Fruit fly (Drosophila melanogaster) whole organism, embryonic: ENCODE measurements around the gene CG12768.

Experiments
- B-H2 ChIP-seq: fragments of 200-800 bp; sonication (Bioruptor generic); optimal IDR thresholded peaks from 2 replicates; lab custom pipeline; 2018; ENCODE audit warnings: missing biosample characterization, mild to moderate bottlenecking, missing genetic modification characterization
- Bgb ChIP-seq: fragments of 200-800 bp; sonication (Bioruptor generic); IDR thresholded peaks from 2 replicates; pipeline ENCODE4 v1.3.6; 2022; ENCODE audit warnings: missing biosample characterization, missing genetic modification characterization; ENCODE audit not compliant: partially characterized antibody
- CG1024 ChIP-seq: fragments of 200-800 bp; sonication (Bioruptor generic); IDR thresholded peaks from 2 replicates; pipeline ENCODE4 v1.3.6; 2022; ENCODE audit warnings: missing biosample characterization, missing genetic modification characterization
- CG11085 ChIP-seq: fragments of 200-800 bp; sonication (Bioruptor generic); IDR thresholded peaks from 2 replicates; pipeline ENCODE4 v1.3.6; 2022; ENCODE audit warnings: missing biosample characterization, missing genetic modification characterization
- CG11456 ChIP-seq: fragments of 200-800 bp; sonication (Bioruptor generic); IDR thresholded peaks from 3 replicates; pipeline ENCODE4 v1.3.6; 2022; ENCODE audit warnings: missing biosample characterization, missing genetic modification characterization
- CG11504 ChIP-seq: fragments of 200-800 bp; sonication (Bioruptor generic); optimal IDR thresholded peaks from 3 replicates; lab custom pipeline; 2019; ENCODE audit warnings: missing biosample characterization, mild to moderate bottlenecking, missing genetic modification characterization, moderate library complexity
- CG11560 ChIP-seq: fragments of 200-800 bp; sonication (Bioruptor generic); IDR thresholded peaks from 3 replicates; pipeline ENCODE4 v1.3.6; 2022; ENCODE audit warnings: missing biosample characterization, missing genetic modification characterization
- CG11695 ChIP-seq: fragments of 200-800 bp; sonication (Bioruptor generic); IDR thresholded peaks from 3 replicates; pipeline ENCODE4 v1.3.6; 2022; ENCODE audit warnings: missing biosample characterization, missing genetic modification characterization
- CG12219 ChIP-seq: fragments of 200-800 bp; sonication (Bioruptor generic); optimal IDR thresholded peaks from 3 replicates; lab custom pipeline; 2018; ENCODE audit warnings: missing biosample characterization, mild to moderate bottlenecking, missing genetic modification characterization
- CG12236 ChIP-seq: fragments of 200-800 bp; sonication (Bioruptor generic); optimal IDR thresholded peaks from 2 replicates; lab custom pipeline; 2016; ENCODE audit warnings: missing biosample characterization, missing genetic modification characterization
- CG14860 ChIP-seq: fragments of 200-800 bp; sonication (Bioruptor generic); IDR thresholded peaks from 3 replicates; pipeline ENCODE4 v1.3.6; 2022; ENCODE audit warnings: missing biosample characterization, missing genetic modification characterization; ENCODE audit not compliant: partially characterized antibody
- CG14965 ChIP-seq: fragments of 200-800 bp; sonication (Bioruptor generic); optimal IDR thresholded peaks from 2 replicates; lab custom pipeline; 2016; ENCODE audit warnings: missing biosample characterization, missing genetic modification characterization, borderline replicate concordance
- CG17359 ChIP-seq: fragments of 200-800 bp; sonication (Bioruptor generic); optimal IDR thresholded peaks from 3 replicates; lab custom pipeline; 2018; ENCODE audit warnings: missing biosample characterization, mild to moderate bottlenecking, missing genetic modification characterization, moderate library complexity
- CG18599 ChIP-seq: fragments of 200-800 bp; sonication (Bioruptor generic); optimal IDR thresholded peaks from 3 replicates; lab custom pipeline; 2017; ENCODE audit warnings: missing biosample characterization, missing genetic modification characterization, mild to moderate bottlenecking, moderate library complexity, missing genetic modification reagents
- CG31365 ChIP-seq: fragments of 200-800 bp; sonication (Bioruptor generic); optimal IDR thresholded peaks from 2 replicates; lab custom pipeline; 2018; ENCODE audit warnings: missing biosample characterization, mild to moderate bottlenecking, missing genetic modification characterization
- CG3281 ChIP-seq: fragments of 200-800 bp; sonication (Bioruptor generic); optimal IDR thresholded peaks from 3 replicates; lab custom pipeline; 2017; ENCODE audit warnings: missing biosample characterization, mild to moderate bottlenecking, missing genetic modification characterization
- CG34376 ChIP-seq: fragments of 200-800 bp; sonication (Bioruptor generic); optimal IDR thresholded peaks from 2 replicates; lab custom pipeline; 2018; ENCODE audit warnings: missing biosample characterization, mild to moderate bottlenecking, missing genetic modification characterization
- CG3726 ChIP-seq: fragments of 200-800 bp; sonication (Bioruptor generic); IDR thresholded peaks from 3 replicates; pipeline ENCODE4, ENCODE4 v1.3.6; 2022; ENCODE audit warnings: missing biosample characterization, missing genetic modification characterization
- CG6272 ChIP-seq: fragments of 200-800 bp; sonication (Bioruptor generic); IDR thresholded peaks from 2 replicates; pipeline ENCODE4 v1.3.6; 2022; ENCODE audit warnings: missing biosample characterization, missing genetic modification characterization
- CG9817 ChIP-seq: fragments of 200-800 bp; sonication (Bioruptor generic); optimal IDR thresholded peaks from 2 replicates; lab custom pipeline; 2018; ENCODE audit warnings: missing biosample characterization, mild to moderate bottlenecking, missing genetic modification characterization, moderate library complexity
- Dad ChIP-seq: fragments of 200-800 bp; sonication (Bioruptor generic); optimal IDR thresholded peaks from 3 replicates; lab custom pipeline; 2016; ENCODE audit warnings: missing biosample characterization, missing genetic modification characterization
- E2f1 ChIP-seq: fragments of 200-800 bp; sonication (Bioruptor generic); IDR thresholded peaks from 2 replicates; pipeline ENCODE4 v1.3.6; 2022; ENCODE audit warnings: missing biosample characterization, missing genetic modification characterization
- H15 ChIP-seq: fragments of 200-800 bp; sonication (Bioruptor generic); IDR thresholded peaks from 3 replicates; pipeline ENCODE4 v1.3.6; 2022; ENCODE audit warnings: missing biosample characterization, missing genetic modification characterization
- HHEX ChIP-seq: fragments of 200-800 bp; sonication (Bioruptor generic); optimal IDR thresholded peaks from 3 replicates; lab custom pipeline; 2017; ENCODE audit warnings: missing biosample characterization, mild to moderate bottlenecking, missing genetic modification characterization, missing genetic modification reagents
- Hr78 ChIP-seq, 2 experiments: fragments of 200-800 bp in 1 of 2; fragments of >200 bp in 1 of 2; sonication (Bioruptor generic) in 1 of 2; optimal IDR thresholded peaks; 2 replicates each; lab custom pipeline; 2017 to 2019; ENCODE audit warnings: missing biosample characterization in 2 of 2, missing genetic modification characterization in 2 of 2, mild to moderate bottlenecking in 1 of 2, moderate library complexity in 1 of 2
- Med ChIP-seq: fragments of 200-800 bp; sonication (Bioruptor generic); peaks from one replicate; lab custom pipeline; 2016; ENCODE audit warnings: missing biosample characterization, missing genetic modification characterization, mild to moderate bottlenecking, inconsistent platforms, moderate library complexity
- NC2α ChIP-seq: fragments of 200-800 bp; sonication (Bioruptor generic); optimal IDR thresholded peaks from 2 replicates; lab custom pipeline; 2016; ENCODE audit warnings: missing biosample characterization, missing genetic modification characterization
- Nf-YB ChIP-seq: fragments of 200-800 bp; sonication (Bioruptor generic); optimal IDR thresholded peaks from 3 replicates; lab custom pipeline; 2019; ENCODE audit warnings: missing biosample characterization, mild to moderate bottlenecking, missing genetic modification characterization, moderate library complexity
- Ptx1 ChIP-seq: fragments of 200-800 bp; sonication (Bioruptor generic); IDR thresholded peaks from 2 replicates; pipeline ENCODE4 v1.3.6; 2022; ENCODE audit warnings: missing biosample characterization, missing genetic modification characterization
- Spps ChIP-seq: fragments of 200-800 bp; sonication (Bioruptor generic); optimal IDR thresholded peaks from 2 replicates; lab custom pipeline; 2018; ENCODE audit warnings: missing biosample characterization, mild to moderate bottlenecking, missing genetic modification characterization
- Tbp ChIP-seq: fragments of >200 bp; optimal IDR thresholded peaks from 2 replicates; lab custom pipeline; 2018; ENCODE audit warnings: missing biosample characterization, missing genetic modification characterization
- Trl ChIP-seq, 3 experiments: fragments of >200 bp in 2 of 3; fragments of 200-800 bp in 1 of 3; sonication (Bioruptor generic) in 1 of 3; optimal IDR thresholded peaks; 2 replicates in 1 of 3; 3 replicates in 2 of 3; lab custom pipeline; 2016 to 2017; ENCODE audit warnings: missing biosample characterization in 1 of 3, missing genetic modification characterization in 1 of 3
- dysf ChIP-seq: fragments of 200-800 bp; sonication (Bioruptor generic); IDR thresholded peaks from 3 replicates; pipeline ENCODE4 v1.3.6; 2022; ENCODE audit warnings: missing biosample characterization, missing genetic modification characterization
- ftz-f1 ChIP-seq: fragments of 200-800 bp; sonication (Bioruptor generic); optimal IDR thresholded peaks from 2 replicates; lab custom pipeline; 2016; ENCODE audit warnings: missing biosample characterization, missing genetic modification characterization
- gcm ChIP-seq: fragments of 200-800 bp; sonication (Bioruptor generic); optimal IDR thresholded peaks from 2 replicates; lab custom pipeline; 2019; ENCODE audit warnings: missing biosample characterization, mild to moderate bottlenecking, missing genetic modification characterization, moderate library complexity
- gro ChIP-seq: fragments of 200-800 bp; sonication (Bioruptor generic); optimal IDR thresholded peaks from 2 replicates; lab custom pipeline; 2016; ENCODE audit warnings: missing biosample characterization, missing genetic modification characterization
- gsb-n ChIP-seq: fragments of 200-800 bp; sonication (Bioruptor generic); optimal IDR thresholded peaks from 3 replicates; lab custom pipeline; 2018; ENCODE audit warnings: missing biosample characterization, mild to moderate bottlenecking, missing genetic modification characterization
- knrl ChIP-seq: fragments of 200-800 bp; sonication (Bioruptor generic); IDR thresholded peaks from 3 replicates; pipeline ENCODE4 v1.3.6; 2022; ENCODE audit warnings: missing biosample characterization, missing genetic modification characterization; ENCODE audit not compliant: partially characterized antibody
- pan ChIP-seq, 4 experiments: fragments of >200 bp in 3 of 4; fragments of 200-800 bp in 1 of 4; sonication (Bioruptor generic) in 1 of 4; optimal IDR thresholded peaks in 3 of 4; IDR thresholded peaks in 1 of 4; 2 replicates each; pipeline versions ENCODE4 v1.3.6 to Lab custom; 2017 to 2022; ENCODE audit warnings: missing biosample characterization in 2 of 4, missing genetic modification characterization in 2 of 4, mixed read lengths in 1 of 4
- rib ChIP-seq: fragments of 200-800 bp; sonication (Bioruptor generic); IDR thresholded peaks from 2 replicates; pipeline ENCODE4 v1.3.6; 2022; ENCODE audit warnings: missing biosample characterization, missing genetic modification characterization
- row ChIP-seq: fragments of 200-800 bp; sonication (Bioruptor generic); IDR thresholded peaks from 3 replicates; pipeline ENCODE4 v1.3.6; 2022; ENCODE audit warnings: missing biosample characterization, missing genetic modification characterization
- schlank ChIP-seq: fragments of 200-800 bp; sonication (Bioruptor generic); optimal IDR thresholded peaks from 2 replicates; lab custom pipeline; 2018; ENCODE audit warnings: missing biosample characterization, mild to moderate bottlenecking, missing genetic modification characterization
- sd ChIP-seq: fragments of 200-800 bp; sonication (Bioruptor generic); optimal IDR thresholded peaks from 3 replicates; lab custom pipeline; 2018; ENCODE audit warnings: missing biosample characterization, mild to moderate bottlenecking, missing genetic modification characterization, moderate library complexity
- slou ChIP-seq: fragments of 200-800 bp; sonication (Bioruptor generic); optimal IDR thresholded peaks from 3 replicates; lab custom pipeline; 2016; ENCODE audit warnings: missing biosample characterization, missing genetic modification characterization
- sob ChIP-seq: fragments of 200-800 bp; sonication (Bioruptor generic); IDR thresholded peaks from 2 replicates; pipeline ENCODE4 v1.3.6; 2022; ENCODE audit warnings: missing biosample characterization, missing genetic modification characterization
- sqz ChIP-seq: fragments of 200-800 bp; sonication (Bioruptor generic); optimal IDR thresholded peaks from 3 replicates; lab custom pipeline; 2018; ENCODE audit warnings: missing biosample characterization, mild to moderate bottlenecking, missing genetic modification characterization
- tna ChIP-seq: fragments of 200-800 bp; sonication (Bioruptor generic); IDR thresholded peaks from 2 replicates; pipeline ENCODE4 v1.3.6; 2022; ENCODE audit warnings: missing biosample characterization, missing genetic modification characterization; ENCODE audit not compliant: partially characterized antibody
- tup ChIP-seq: fragments of 200-800 bp; sonication (Bioruptor generic); optimal IDR thresholded peaks from 2 replicates; lab custom pipeline; 2016; ENCODE audit warnings: missing biosample characterization, mild to moderate bottlenecking, missing genetic modification characterization, moderate library complexity
- unc-4 ChIP-seq: fragments of 200-800 bp; sonication (Bioruptor generic); IDR thresholded peaks from 2 replicates; pipeline ENCODE4 v1.3.6; 2022; ENCODE audit warnings: missing biosample characterization, missing genetic modification characterization; ENCODE audit not compliant: partially characterized antibody

Gene CG12768

dm6 chr3L:22865061-22865418 is 45.3 kb upstream of the CG12768 start (continued):
- TF ChIP-seq CG34376 (GFP tag; lab: Kevin White, UChicago) (no peak), gro (GFP tag; lab: Kevin White, UChicago) (no peak), CG11456 (GFP tag; lab: Robert Waterston, UW) (no peak), H15 (peak; percentile 57; the same call in 1 of the 3 replicates), tup (GFP tag; lab: Kevin White, UChicago) (no peak), gsb-n (tag; lab: Kevin White, UChicago) (peak; percentile 68), unc-4 (no peak), CG9817 (tag; lab: Kevin White, UChicago) (peak; percentile 67), CG11085 (GFP tag; lab: Robert Waterston, UW) (0 out of 2 replicates have a peak, but pooled peaks have one; percentile 14), Spps (tag; lab: Kevin White, UChicago) (no peak), Trl (optimal IDR thresholded peaks at IDR 0.05; lab: Kevin White, UChicago) (no peak), Trl (GFP tag; optimal IDR thresholded peaks at IDR 0.05; lab: Kevin White, UChicago) (no peak), HHEX (peak; percentile 68), schlank (no peak), CG3726 (no peak), CG31365 (tag; lab: Kevin White, UChicago) (no peak), CG14860 (GFP tag; lab: Robert Waterston, UW) (0 out of 3 replicates have a peak, but pooled peaks have one; percentile 14), CG11504 (tag; lab: Kevin White, UChicago) (peak; percentile 85), Ptx1 (peak; percentile 69), dysf (peak; percentile 73), CG17359 (tag; lab: Kevin White, UChicago) (peak; percentile 74), gcm (GFP tag; lab: Kevin White, UChicago) (peak; percentile 75), row (GFP tag; lab: Robert Waterston, UW) (peak; percentile 80), CG18599 (GFP tag; lab: Kevin White, UChicago) (peak; percentile 64), CG11695 (GFP tag; lab: Robert Waterston, UW) (peak; percentile 83), CG14965 (no peak), slou (GFP tag; lab: Kevin White, UChicago) (peak; percentile 21), pan (optimal IDR thresholded peaks at IDR 0.05; lab: Kevin White, UChicago) (no peak), pan (GFP tag; optimal IDR thresholded peaks at IDR 0.05 in 1 of 2, IDR thresholded peaks at IDR 0.05 in 1 of 2) (peak in 1 of 2 experiments; percentile 77), Bgb (GFP tag; lab: Robert Waterston, UW) (no peak; the same call in none of the 2 replicates), sqz (GFP tag; lab: Kevin White, UChicago) (peak; percentile 28), B-H2 (GFP tag; lab: Kevin White, UChicago) (peak; percentile 4), CG12236 (no peak), NC2α (GFP tag; lab: Kevin White, UChicago) (peak; percentile 2), Hr78 (GFP tag; optimal IDR thresholded peaks at IDR 0.05; lab: Kevin White, UChicago) (peak in 1 of 2 experiments; percentile 16), Med (GFP tag; lab: Kevin White, UChicago) (peak; percentile 56), CG3281 (GFP tag; lab: Kevin White, UChicago) (peak; percentile 76), Tbp (GFP tag; lab: Kevin White, UChicago) (no peak), ftz-f1 (GFP tag; lab: Kevin White, UChicago) (no peak), CG12219 (GFP tag; lab: Kevin White, UChicago) (peak; percentile 16), knrl (GFP tag; lab: Robert Waterston, UW) (peak; percentile 30; the same call in 1 of the 3 replicates), sob (GFP tag; lab: Robert Waterston, UW) (peak; percentile 34; the same call in 1 of the 2 replicates), CG1024 (no peak), Nf-YB (GFP tag; lab: Kevin White, UChicago) (peak; percentile 57), CG6272 (no peak), sd (tag; lab: Kevin White, UChicago) (peak; percentile 56), Dad (GFP tag; lab: Kevin White, UChicago) (no peak), E2f1 (GFP tag; lab: Robert Waterston, UW) (peak; percentile 71), tna (no peak), rib (GFP tag; lab: Robert Waterston, UW) (peak; percentile 43; the same call in 1 of the 2 replicates), CG11560 (no peak)
